Fruit fly (Drosophila melanogaster) whole organism, prepupa: ENCODE measurements around the gene CG31445.
A peak's percentile ranks its signal among the peaks of the same experiment; 100 is the strongest.

Experiments used
- CG10631 ChIP-seq: fragments of 200-800 bp; sonication (Bioruptor generic); optimal IDR thresholded peaks from 2 replicates; lab custom pipeline; 2016; ENCODE audit warnings: missing biosample characterization, missing genetic modification characterization
- CG10669 ChIP-seq: fragments of 200-800 bp; sonication (Bioruptor generic); optimal IDR thresholded peaks from 3 replicates; lab custom pipeline; 2018; ENCODE audit warnings: missing biosample characterization, mild to moderate bottlenecking, missing genetic modification characterization, moderate library complexity
- CG11294 ChIP-seq: fragments of 200-800 bp; sonication (Bioruptor generic); IDR thresholded peaks from 2 replicates; pipeline ENCODE4 v1.3.6; 2022; ENCODE audit warnings: missing biosample characterization, missing genetic modification characterization
- CG11762 ChIP-seq: fragments of 200-800 bp; sonication (Bioruptor generic); optimal IDR thresholded peaks from 3 replicates; lab custom pipeline; 2016; ENCODE audit warnings: missing biosample characterization, missing genetic modification characterization; ENCODE audit not compliant: insufficient read depth
- CG15336 ChIP-seq: fragments of 200-800 bp; sonication (Bioruptor generic); IDR thresholded peaks from 2 replicates; pipeline ENCODE4 v1.3.6; 2022; ENCODE audit warnings: missing biosample characterization, missing genetic modification characterization
- CG1621 ChIP-seq: fragments of 200-800 bp; sonication (Bioruptor generic); optimal IDR thresholded peaks from 3 replicates; lab custom pipeline; 2018; ENCODE audit warnings: missing biosample characterization, mild to moderate bottlenecking, missing genetic modification characterization
- CG16779 ChIP-seq: fragments of 200-800 bp; sonication (Bioruptor generic); optimal IDR thresholded peaks from 3 replicates; lab custom pipeline; 2017; ENCODE audit warnings: missing biosample characterization, mild to moderate bottlenecking, missing genetic modification characterization
- CG3032 ChIP-seq: fragments of 200-800 bp; optimal IDR thresholded peaks from 2 replicates; lab custom pipeline; 2019; ENCODE audit warnings: missing biosample characterization, mild to moderate bottlenecking, missing genetic modification characterization, moderate library complexity
- CG31627 ChIP-seq: fragments of 200-800 bp; sonication (Bioruptor generic); optimal IDR thresholded peaks from 3 replicates; lab custom pipeline; 2016; ENCODE audit warnings: missing biosample characterization, missing genetic modification characterization
- CG4318 ChIP-seq: fragments of 200-800 bp; sonication (Bioruptor generic); optimal IDR thresholded peaks from 3 replicates; lab custom pipeline; 2017; ENCODE audit warnings: missing biosample characterization, mild to moderate bottlenecking, missing genetic modification characterization
- CG6163 ChIP-seq: fragments of 200-800 bp; sonication (Bioruptor generic); IDR thresholded peaks from 3 replicates; pipeline ENCODE4 v1.3.6; 2022; ENCODE audit warnings: missing biosample characterization, missing genetic modification characterization
- CG6276 ChIP-seq: fragments of 200-800 bp; sonication (Bioruptor generic); optimal IDR thresholded peaks from 2 replicates; lab custom pipeline; 2017; ENCODE audit warnings: missing biosample characterization, mild to moderate bottlenecking, missing genetic modification characterization
- CG6792 ChIP-seq: fragments of 200-800 bp; sonication (Bioruptor generic); optimal IDR thresholded peaks from 3 replicates; lab custom pipeline; 2016; ENCODE audit warnings: missing biosample characterization, missing genetic modification characterization
- CG6808 ChIP-seq: fragments of 200-800 bp; sonication (Bioruptor generic); optimal IDR thresholded peaks from 3 replicates; lab custom pipeline; 2017; ENCODE audit warnings: missing biosample characterization, missing genetic modification characterization, mild to moderate bottlenecking, moderate library complexity, missing genetic modification reagents
- CG7368 ChIP-seq: fragments of 200-800 bp; sonication (Bioruptor generic); optimal IDR thresholded peaks from 3 replicates; lab custom pipeline; 2016; ENCODE audit warnings: missing biosample characterization, missing genetic modification characterization
- CG8119 ChIP-seq: fragments of 200-800 bp; sonication (Bioruptor generic); IDR thresholded peaks from 3 replicates; pipeline ENCODE4 v1.3.6; 2022; ENCODE audit warnings: missing biosample characterization, missing genetic modification characterization
- CG8319 ChIP-seq: fragments of 200-800 bp; sonication (Bioruptor generic); optimal IDR thresholded peaks from 3 replicates; lab custom pipeline; 2016; ENCODE audit warnings: missing biosample characterization, missing genetic modification characterization
- CG8632 ChIP-seq: fragments of 200-800 bp; sonication (Bioruptor generic); optimal IDR thresholded peaks from 3 replicates; lab custom pipeline; 2016; ENCODE audit warnings: missing biosample characterization, missing genetic modification characterization
- CG9139 ChIP-seq: fragments of 200-800 bp; sonication (Bioruptor generic); optimal IDR thresholded peaks from 3 replicates; lab custom pipeline; 2017; ENCODE audit warnings: missing biosample characterization, mild to moderate bottlenecking, missing genetic modification characterization
- Eip75B ChIP-seq: fragments of 200-800 bp; sonication (Bioruptor generic); optimal IDR thresholded peaks from 3 replicates; lab custom pipeline; 2016; ENCODE audit warnings: missing biosample characterization, missing genetic modification characterization
- Eip78C ChIP-seq: fragments of 200-800 bp; sonication (Bioruptor generic); peaks from one replicate; lab custom pipeline; 2016; ENCODE audit warnings: missing biosample characterization, missing genetic modification characterization
- Eip93F ChIP-seq: fragments of 200-800 bp; sonication (Bioruptor generic); optimal IDR thresholded peaks from 2 replicates; lab custom pipeline; 2016; ENCODE audit warnings: missing biosample characterization, mild to moderate bottlenecking, missing genetic modification characterization
- Ets21C ChIP-seq: fragments of 200-800 bp; sonication (Bioruptor generic); optimal IDR thresholded peaks from 3 replicates; lab custom pipeline; 2016; ENCODE audit warnings: missing biosample characterization, missing genetic modification characterization
- Gug ChIP-seq: fragments of 200-800 bp; sonication (Bioruptor generic); IDR thresholded peaks from 2 replicates; pipeline ENCODE4 v1.3.6; 2022; ENCODE audit warnings: missing biosample characterization, missing genetic modification characterization
- Hr38 ChIP-seq: sonication (Bioruptor generic); optimal IDR thresholded peaks from 2 replicates; lab custom pipeline; 2016; ENCODE audit warnings: missing biosample characterization, missing genetic modification characterization
- Hr39 ChIP-seq: fragments of 200-800 bp; sonication (Bioruptor generic); optimal IDR thresholded peaks from 2 replicates; lab custom pipeline; 2016; ENCODE audit warnings: missing biosample characterization, missing genetic modification characterization
- Hr4 ChIP-seq: fragments of 200-800 bp; sonication (Bioruptor generic); optimal IDR thresholded peaks from 3 replicates; lab custom pipeline; 2016; ENCODE audit warnings: missing biosample characterization, missing genetic modification characterization
- Met ChIP-seq: fragments of 200-800 bp; sonication (Bioruptor generic); optimal IDR thresholded peaks from 3 replicates; lab custom pipeline; 2016; ENCODE audit warnings: missing biosample characterization, missing genetic modification characterization
- OdsH ChIP-seq: fragments of 200-800 bp; sonication (Bioruptor generic); optimal IDR thresholded peaks from 3 replicates; lab custom pipeline; 2016; ENCODE audit warnings: missing biosample characterization, missing genetic modification characterization
- Smox ChIP-seq: fragments of 200-800 bp; sonication (Bioruptor generic); optimal IDR thresholded peaks from 3 replicates; lab custom pipeline; 2016; ENCODE audit warnings: missing biosample characterization, missing genetic modification characterization
- Sox102F ChIP-seq: fragments of 200-800 bp; sonication (Bioruptor generic); optimal IDR thresholded peaks from 2 replicates; lab custom pipeline; 2016; ENCODE audit warnings: missing biosample characterization, mild to moderate bottlenecking, missing genetic modification characterization
- Sox14 ChIP-seq: fragments of 200-800 bp; sonication (Bioruptor generic); optimal IDR thresholded peaks from 3 replicates; lab custom pipeline; 2016; ENCODE audit warnings: missing biosample characterization, missing genetic modification characterization
- Sox15 ChIP-seq: fragments of 200-800 bp; sonication (Bioruptor generic); optimal IDR thresholded peaks from 3 replicates; lab custom pipeline; 2016; ENCODE audit warnings: missing biosample characterization, missing genetic modification characterization
- achi ChIP-seq: fragments of 200-800 bp; sonication (Bioruptor generic); optimal IDR thresholded peaks from 3 replicates; lab custom pipeline; 2016; ENCODE audit warnings: missing biosample characterization, missing genetic modification characterization
- acj6 ChIP-seq: fragments of 200-800 bp; sonication (Bioruptor generic); optimal IDR thresholded peaks from 3 replicates; lab custom pipeline; 2016; ENCODE audit warnings: missing biosample characterization, missing genetic modification characterization
- cyc ChIP-seq: fragments of 200-800 bp; sonication (Bioruptor generic); optimal IDR thresholded peaks from 3 replicates; lab custom pipeline; 2016; ENCODE audit warnings: missing biosample characterization, missing genetic modification characterization
- dac ChIP-seq: fragments of 200-800 bp; sonication (Bioruptor generic); optimal IDR thresholded peaks from 2 replicates; lab custom pipeline; 2017; ENCODE audit warnings: missing biosample characterization, mild to moderate bottlenecking, missing genetic modification characterization
- dsx ChIP-seq: fragments of 200-800 bp; optimal IDR thresholded peaks from 3 replicates; lab custom pipeline; 2019; ENCODE audit warnings: missing biosample characterization, mild to moderate bottlenecking, missing genetic modification characterization, moderate library complexity; ENCODE audit not compliant: poor library complexity, severe bottlenecking
- esn ChIP-seq: fragments of 200-800 bp; sonication (Bioruptor generic); optimal IDR thresholded peaks from 2 replicates; lab custom pipeline; 2016; ENCODE audit warnings: missing biosample characterization, mild to moderate bottlenecking, missing genetic modification characterization, moderate library complexity
- fd59A ChIP-seq: fragments of 200-800 bp; sonication (Bioruptor generic); optimal IDR thresholded peaks from 2 replicates; lab custom pipeline; 2017; ENCODE audit warnings: missing biosample characterization, mild to moderate bottlenecking, missing genetic modification characterization, missing genetic modification reagents
- fd85E ChIP-seq: fragments of 200-800 bp; sonication (Bioruptor generic); optimal IDR thresholded peaks from 3 replicates; lab custom pipeline; 2016; ENCODE audit warnings: missing biosample characterization, missing genetic modification characterization
- fkh ChIP-seq: fragments of 200-800 bp; sonication (Bioruptor generic); optimal IDR thresholded peaks from 3 replicates; lab custom pipeline; 2017; ENCODE audit warnings: missing biosample characterization, mild to moderate bottlenecking, missing genetic modification characterization, moderate library complexity
- lz ChIP-seq: fragments of 200-800 bp; sonication (Bioruptor generic); optimal IDR thresholded peaks from 3 replicates; lab custom pipeline; 2016; ENCODE audit warnings: missing biosample characterization, missing genetic modification characterization
- pdm3 ChIP-seq: fragments of 200-800 bp; sonication (Bioruptor generic); optimal IDR thresholded peaks from 3 replicates; lab custom pipeline; 2016; ENCODE audit warnings: missing biosample characterization, missing genetic modification characterization
- salr ChIP-seq, 2 experiments: fragments of 200-800 bp; sonication (Bioruptor generic); optimal IDR thresholded peaks; 3 replicates each; lab custom pipeline; 2016 to 2018; ENCODE audit warnings: missing biosample characterization in 2 of 2, missing genetic modification characterization in 2 of 2, mild to moderate bottlenecking in 1 of 2
- svp ChIP-seq: fragments of 200-800 bp; sonication (Bioruptor generic); peaks from one replicate; lab custom pipeline; 2016; ENCODE audit warnings: missing biosample characterization, missing genetic modification characterization
- topi ChIP-seq: fragments of 200-800 bp; sonication (Bioruptor generic); optimal IDR thresholded peaks from 3 replicates; lab custom pipeline; 2016; ENCODE audit warnings: missing biosample characterization, missing genetic modification characterization
- vri ChIP-seq: fragments of 200-800 bp; sonication (Bioruptor generic); optimal IDR thresholded peaks from 3 replicates; lab custom pipeline; 2016; ENCODE audit warnings: missing biosample characterization, mild to moderate bottlenecking, missing genetic modification characterization

The CG31445 gene

dm6 chr3R:29284315-29284714 lies 39.7 kb upstream of the CG31445 start:
- no peak for TF ChIP-seq Sox15 (GFP tag; lab: Kevin White, UChicago)
- TF ChIP-seq CG6163 (GFP tag; lab: Robert Waterston, UW) = no peak
- TF ChIP-seq Met (GFP tag; lab: Kevin White, UChicago) = peak; percentile 7
- no peak for TF ChIP-seq Hr38
- TF ChIP-seq CG8319 = no peak
- no peak for TF ChIP-seq pdm3 (GFP tag; lab: Kevin White, UChicago)
- no peak for TF ChIP-seq CG3032 (tag; lab: Kevin White, UChicago)
- no peak for TF ChIP-seq fd59A (GFP tag; lab: Kevin White, UChicago)
- TF ChIP-seq esn (GFP tag; lab: Kevin White, UChicago) = peak; percentile 34
- no peak for TF ChIP-seq Sox14 (GFP tag; lab: Kevin White, UChicago)
- TF ChIP-seq svp = peak; percentile 76
- TF ChIP-seq CG1621 (tag; lab: Kevin White, UChicago) = no peak
- no peak for TF ChIP-seq Hr4
- TF ChIP-seq fkh = no peak
- TF ChIP-seq dac = no peak

- TF ChIP-seq CG3032 (tag; lab: Kevin White, UChicago) = peak; percentile 9
- TF ChIP-seq dac = no peak
- TF ChIP-seq CG8119 (GFP tag; lab: Robert Waterston, UW) = no peak
- TF ChIP-seq fd59A (GFP tag; lab: Kevin White, UChicago) = no peak
- TF ChIP-seq fd85E = no peak
- TF ChIP-seq achi (GFP tag; lab: Kevin White, UChicago) = no peak
- TF ChIP-seq CG6792 (GFP tag; lab: Kevin White, UChicago) = peak; percentile 33
- no peak for TF ChIP-seq CG11762
- TF ChIP-seq CG10631 (GFP tag; lab: Kevin White, UChicago) = peak; percentile 48
- no peak for TF ChIP-seq CG7368
- TF ChIP-seq CG9139 = no peak
- peak; percentile 52 for TF ChIP-seq topi (GFP tag; lab: Kevin White, UChicago)
- TF ChIP-seq fkh = no peak
- peak in 1 of 2 experiments; percentile 0 for TF ChIP-seq salr (GFP tag; optimal IDR thresholded peaks at IDR 0.05; lab: Kevin White, UChicago)
- peak; percentile 62 for TF ChIP-seq vri (GFP tag; lab: Kevin White, UChicago)
- TF ChIP-seq esn (GFP tag; lab: Kevin White, UChicago) = peak; percentile 53
- TF ChIP-seq CG6276 (GFP tag; lab: Kevin White, UChicago) = no peak
- TF ChIP-seq cyc (GFP tag; lab: Kevin White, UChicago) = peak; percentile 22
- TF ChIP-seq CG8632 (GFP tag; lab: Kevin White, UChicago) = no peak
- TF ChIP-seq Eip93F (GFP tag; lab: Kevin White, UChicago) = no peak
- TF ChIP-seq CG11294 (GFP tag; lab: Robert Waterston, UW) = no peak
- peak; percentile 20 for TF ChIP-seq Ets21C (GFP tag; lab: Kevin White, UChicago)
- TF ChIP-seq acj6 (GFP tag; lab: Kevin White, UChicago) = peak; percentile 8
- peak; percentile 81 for TF ChIP-seq svp
- peak; percentile 34 for TF ChIP-seq dsx (GFP tag; lab: Kevin White, UChicago)
- no peak for TF ChIP-seq Hr4
- peak; percentile 50 for TF ChIP-seq lz
- TF ChIP-seq Hr38 = no peak
- peak; percentile 47 for TF ChIP-seq CG31627 (GFP tag; lab: Kevin White, UChicago)
- TF ChIP-seq Met (GFP tag; lab: Kevin White, UChicago) = peak; percentile 42
- peak; percentile 25 for TF ChIP-seq Sox102F
- TF ChIP-seq CG15336 (GFP tag; lab: Robert Waterston, UW) = no peak
- no peak for TF ChIP-seq CG4318 (GFP tag; lab: Kevin White, UChicago)
- TF ChIP-seq Hr39 (GFP tag; lab: Kevin White, UChicago) = peak; percentile 36
- TF ChIP-seq CG16779 (tag; lab: Kevin White, UChicago) = no peak
- peak; percentile 78 for TF ChIP-seq Eip78C
- peak; percentile 35 for TF ChIP-seq CG6808 (GFP tag; lab: Kevin White, UChicago)
- TF ChIP-seq pdm3 (GFP tag; lab: Kevin White, UChicago) = no peak
- TF ChIP-seq OdsH (GFP tag; lab: Kevin White, UChicago) = peak; percentile 16
- no peak for TF ChIP-seq CG10669 (GFP tag; lab: Kevin White, UChicago)
- TF ChIP-seq Smox (GFP tag; lab: Kevin White, UChicago) = peak; percentile 48
- TF ChIP-seq Gug (GFP tag; lab: Robert Waterston, UW) = no peak
- no peak for TF ChIP-seq Sox15 (GFP tag; lab: Kevin White, UChicago)
- peak; percentile 8 for TF ChIP-seq Eip75B
These were observed 38.5 kb upstream of the CG31445 start for dm6 chr3R:29282939-29283616.
